Worm (Caenorhabditis elegans) whole organism, mixed stage, embryonic: ENCODE measurements around the gene bus-18.

Source experiments
- elt-1 ChIP-seq: sonication (generic microtip); optimal IDR thresholded peaks from 2 replicates; lab custom pipeline; 2017; ENCODE audit warnings: missing genetic modification characterization, mild to moderate bottlenecking, missing compliant biosample characterization, antibody characterized with exemption, moderate library complexity, borderline replicate concordance; ENCODE audit not compliant: insufficient read depth
- elt-3 ChIP-seq: fragments of 150-350 bp; optimal IDR thresholded peaks from 2 replicates; lab custom pipeline; 2014; ENCODE audit warnings: missing biosample characterization, missing genetic modification characterization
- hlh-1 ChIP-seq: fragments of 150-350 bp; optimal IDR thresholded peaks from 2 replicates; lab custom pipeline; 2014; ENCODE audit warnings: missing biosample characterization, missing genetic modification reagents, missing genetic modification characterization
- lsy-2 ChIP-seq: fragments of 150-350 bp; optimal IDR thresholded peaks from 2 replicates; lab custom pipeline; 2014; ENCODE audit warnings: missing biosample characterization, missing genetic modification characterization
- nhr-12 ChIP-seq: fragments of 150-350 bp; optimal IDR thresholded peaks from 2 replicates; lab custom pipeline; 2014; ENCODE audit warnings: missing biosample characterization, missing genetic modification characterization
- nhr-237 ChIP-seq: fragments of 150-350 bp; optimal IDR thresholded peaks from 2 replicates; lab custom pipeline; 2014; ENCODE audit warnings: missing biosample characterization, missing genetic modification characterization
- nhr-28 ChIP-seq: fragments of 150-350 bp; optimal IDR thresholded peaks from 2 replicates; lab custom pipeline; 2014; ENCODE audit warnings: missing biosample characterization, missing genetic modification characterization
- snpc-4 ChIP-seq: fragments of 150-350 bp; optimal IDR thresholded peaks from 2 replicates; lab custom pipeline; 2014; ENCODE audit warnings: missing biosample characterization, missing genetic modification characterization
- ztf-11 ChIP-seq: fragments of 150-350 bp; optimal IDR thresholded peaks from 2 replicates; lab custom pipeline; 2014; ENCODE audit warnings: missing biosample characterization, missing genetic modification characterization

DNA sequence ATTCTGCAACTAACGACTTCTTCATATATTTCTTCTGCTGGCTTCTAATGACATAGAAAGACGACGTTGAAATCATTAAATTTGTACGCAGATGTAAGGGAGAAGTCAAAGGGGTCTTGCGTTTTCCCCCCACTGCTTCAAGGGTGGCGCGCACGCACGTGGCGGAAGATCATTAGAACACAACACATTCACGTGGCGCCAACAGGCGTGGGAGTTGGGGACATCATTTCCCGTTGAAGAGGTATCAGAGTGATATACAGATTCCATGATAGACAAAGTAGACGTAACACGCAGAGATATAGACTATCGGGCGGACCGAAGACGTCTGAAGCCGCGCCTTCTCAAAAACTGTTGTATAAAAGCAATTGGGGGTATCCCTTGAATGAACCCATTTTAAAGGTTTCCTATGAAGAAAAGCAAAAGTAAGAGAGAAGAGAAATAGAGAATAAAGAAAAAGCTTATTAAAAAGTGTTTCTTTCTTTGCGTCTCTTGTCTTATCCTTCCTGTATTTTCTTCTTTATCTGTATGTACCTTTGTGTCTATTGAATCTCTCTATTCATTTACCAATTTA, 25.8 kb downstream of the bus-18 start:
- TF ChIP-seq nhr-12 = no peak
- TF ChIP-seq elt-3 = peak; percentile 37
- TF ChIP-seq elt-1 (tag; lab: Kevin White, UChicago) = no peak
- no peak for TF ChIP-seq ztf-11 (tag; lab: Kevin White, UChicago)
- no peak for TF ChIP-seq snpc-4
- TF ChIP-seq nhr-28 (tag; lab: Kevin White, UChicago) = no peak
- TF ChIP-seq nhr-237 (tag; lab: Kevin White, UChicago) = peak; percentile 38
- TF ChIP-seq lsy-2 (tag; lab: Kevin White, UChicago) = no peak
- TF ChIP-seq hlh-1 = no peak
